Fruit fly (Drosophila melanogaster): Measurements from ENCODE around the gene CG14636.

- TF ChIP-seq CTCF (optimal IDR thresholded peaks at IDR 0.05) (no peak), CG8478 (optimal IDR thresholded peaks at IDR 0.05) (no peak)
These were observed 13.3 kb upstream of the CG14636 start for dm6 chr3R:4228426-4228825.
